Worm (Caenorhabditis elegans): ENCODE measurements around the gene clp-7.

ce11 chrIV:1408137-1408536, 37.6 kb downstream of the clp-7 start:
- no peak for TF ChIP-seq him-1 (tag; optimal IDR thresholded peaks at IDR 0.05)
- TF ChIP-seq dao-5 (tag; optimal IDR thresholded peaks at IDR 0.05) = no peak
- TF ChIP-seq W03F9.2 (tag; optimal IDR thresholded peaks at IDR 0.05) = no peak

Data from whole organism, L4/young adult.